Fruit fly (Drosophila melanogaster) Kc167 (cell line): ENCODE results near the gene rut.

Source experiments
- Sin3A ChIP-seq: fragments of >200 bp; optimal IDR thresholded peaks from 2 replicates; lab custom pipeline; 2018; ENCODE audit warnings: missing external identifiers
- insv ChIP-seq: fragments of >200 bp; optimal IDR thresholded peaks from 3 replicates; lab custom pipeline; 2018; ENCODE audit warnings: missing external identifiers

DNA sequence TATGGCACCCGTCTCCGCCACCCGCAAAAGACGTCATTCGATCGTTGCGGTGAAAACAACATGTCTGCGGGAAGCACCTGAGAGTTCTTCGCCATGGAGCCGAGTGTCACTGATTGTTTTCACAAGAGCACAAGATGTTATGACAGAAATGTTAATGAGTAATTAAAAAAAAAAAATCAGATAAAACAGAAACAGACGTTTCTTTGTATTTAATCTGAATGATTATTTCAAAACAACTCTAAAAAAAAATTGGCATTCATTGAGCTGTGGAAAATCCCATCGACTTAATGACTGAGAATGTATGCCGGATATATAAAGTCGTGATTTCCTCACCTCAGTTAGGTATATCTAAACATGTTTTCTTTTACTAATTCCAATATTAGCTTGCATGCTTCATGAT is 39.4 kb downstream of the rut start, which contains the start of gene Ag5r:
- TF ChIP-seq Sin3A (lab: Kevin White, UChicago) (no peak), insv (lab: Kevin White, UChicago) (no peak)
